Worm (Caenorhabditis elegans) whole organism, early embryonic: ENCODE results near the gene hyls-1.

Experiments
- F13C5.2 ChIP-seq: sonication (generic microtip); optimal IDR thresholded peaks from 2 replicates; lab custom pipeline; 2017; ENCODE audit warnings: mild to moderate bottlenecking, missing genetic modification characterization, inconsistent platforms, missing compliant biosample characterization
- ama-1 ChIP-seq: fragments of 150-350 bp; optimal IDR thresholded peaks from 2 replicates; lab custom pipeline; 2014
- ceh-13 ChIP-seq: fragments of 200-800 bp; sonication (Bioruptor generic); optimal IDR thresholded peaks from 2 replicates; lab custom pipeline; 2018; ENCODE audit warnings: mild to moderate bottlenecking, missing genetic modification characterization, missing compliant biosample characterization
- flt-1 ChIP-seq: fragments of 200-800 bp; sonication (Bioruptor generic); IDR thresholded peaks from 2 replicates; pipeline ENCODE4 v1.3.6; 2022; ENCODE audit warnings: missing genetic modification characterization, missing compliant biosample characterization
- hmg-4 ChIP-seq: fragments of 200-800 bp; sonication (Bioruptor generic); optimal IDR thresholded peaks from 2 replicates; lab custom pipeline; 2018; ENCODE audit warnings: mild to moderate bottlenecking, missing genetic modification characterization, missing compliant biosample characterization
- hnd-1 ChIP-seq: sonication (generic microtip); optimal IDR thresholded peaks from 2 replicates; lab custom pipeline; 2016; ENCODE audit warnings: missing genetic modification characterization, missing compliant biosample characterization
- scrt-1 ChIP-seq: fragments of 200-800 bp; sonication (Bioruptor generic); IDR thresholded peaks from 2 replicates; pipeline ENCODE4 v1.3.6; 2022; ENCODE audit warnings: missing genetic modification characterization, missing compliant biosample characterization

DNA sequence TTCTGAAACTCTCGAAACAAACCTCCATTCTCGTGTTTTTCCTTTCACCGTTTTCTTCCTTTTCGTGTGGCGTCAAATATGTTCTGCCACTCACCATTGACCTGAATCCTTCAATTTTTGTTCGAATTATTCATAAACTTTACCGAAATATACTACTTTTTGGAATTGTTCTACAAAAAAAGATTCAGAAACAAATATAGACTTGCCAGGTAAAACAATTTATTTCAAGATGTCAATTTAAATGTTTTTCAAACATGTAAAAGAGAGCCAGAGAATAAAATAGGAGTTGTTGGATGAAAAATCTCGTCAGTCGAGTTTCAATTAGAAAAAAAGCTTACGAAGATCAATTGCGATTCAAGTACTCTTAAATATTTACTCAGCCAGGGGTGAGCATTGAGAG lies 43.6 kb upstream of the hyls-1 start, which contains the start of gene F09G2.8:
- TF ChIP-seq F13C5.2 (tag; lab: Kevin White, UChicago), result no peak
- TF ChIP-seq ceh-13 (GFP tag; lab: Kevin White, UChicago), result no peak
- TF ChIP-seq flt-1 (GFP tag; lab: Robert Waterston, UW), result no peak
- no peak for TF ChIP-seq hnd-1 (tag; lab: Kevin White, UChicago)
- no peak for TF ChIP-seq hmg-4 (GFP tag; lab: Kevin White, UChicago)
- TF ChIP-seq scrt-1 (GFP tag; lab: Robert Waterston, UW), result no peak
- TF ChIP-seq ama-1 (lab: Kevin White, UChicago), result no peak
